Worm (Caenorhabditis elegans) whole organism, L3 larva: Measurements from ENCODE around the gene hrpf-2.

Experiments
- ZK546.5 ChIP-seq: sonication (generic microtip); optimal IDR thresholded peaks from 2 replicates; lab custom pipeline; 2017; ENCODE audit warnings: missing biosample characterization, missing genetic modification characterization
- aly-2 ChIP-seq: fragments of 150-350 bp; optimal IDR thresholded peaks from 2 replicates; lab custom pipeline; 2014; ENCODE audit warnings: missing biosample characterization, missing genetic modification characterization
- ama-1 ChIP-seq: fragments of 150-350 bp; optimal IDR thresholded peaks from 2 replicates; lab custom pipeline; 2018
- ceh-16 ChIP-seq: sonication (generic microtip); optimal IDR thresholded peaks from 2 replicates; lab custom pipeline; 2017; ENCODE audit warnings: missing biosample characterization, missing genetic modification characterization
- ceh-28 ChIP-seq: fragments of 150-350 bp; optimal IDR thresholded peaks from 2 replicates; lab custom pipeline; 2014; ENCODE audit warnings: missing biosample characterization, missing genetic modification reagents, missing genetic modification characterization
- ceh-82 ChIP-seq: fragments of 150-350 bp; optimal IDR thresholded peaks from 2 replicates; lab custom pipeline; 2014; ENCODE audit warnings: missing biosample characterization, missing genetic modification characterization
- ceh-9 ChIP-seq: sonication (generic microtip); optimal IDR thresholded peaks from 2 replicates; lab custom pipeline; 2018; ENCODE audit warnings: missing biosample characterization, missing genetic modification characterization
- egl-27 ChIP-seq: sonication (generic microtip); optimal IDR thresholded peaks from 4 replicates; lab custom pipeline; 2017; ENCODE audit warnings: missing biosample characterization, missing genetic modification reagents, missing genetic modification characterization
- egl-5 ChIP-seq: fragments of 150-350 bp; optimal IDR thresholded peaks from 2 replicates; lab custom pipeline; 2017; ENCODE audit warnings: missing biosample characterization, missing genetic modification reagents, missing genetic modification characterization, inconsistent platforms
- elt-1 ChIP-seq: fragments of 150-350 bp; optimal IDR thresholded peaks from 2 replicates; lab custom pipeline; 2014; ENCODE audit warnings: missing biosample characterization, missing genetic modification characterization
- elt-2 ChIP-seq: sonication (generic microtip); optimal IDR thresholded peaks from 2 replicates; lab custom pipeline; 2016; ENCODE audit warnings: missing genetic modification reagents, mild to moderate bottlenecking, missing genetic modification characterization, missing compliant biosample characterization
- elt-3 ChIP-seq, 3 experiments: fragments of 150-350 bp in 1 of 3; sonication (generic microtip) in 2 of 3; optimal IDR thresholded peaks; 2 replicates in 2 of 3; 4 replicates in 1 of 3; lab custom pipeline; 2014 to 2017; ENCODE audit warnings: missing biosample characterization in 3 of 3, missing genetic modification characterization in 3 of 3
- eor-1 ChIP-seq, 2 experiments: fragments of 150-350 bp; optimal IDR thresholded peaks; 2 replicates each; lab custom pipeline; 2014 to 2018; ENCODE audit warnings: missing biosample characterization in 2 of 2, missing genetic modification characterization in 2 of 2
- fkh-10 ChIP-seq: sonication (generic microtip); optimal IDR thresholded peaks from 2 replicates; lab custom pipeline; 2017; ENCODE audit warnings: missing biosample characterization, missing genetic modification reagents, missing genetic modification characterization
- fkh-2 ChIP-seq: fragments of 150-350 bp; optimal IDR thresholded peaks from 2 replicates; lab custom pipeline; 2014; ENCODE audit warnings: missing biosample characterization, missing genetic modification reagents, missing genetic modification characterization
- jun-1 ChIP-seq: fragments of 150-350 bp; optimal IDR thresholded peaks from 2 replicates; lab custom pipeline; 2014; ENCODE audit warnings: missing biosample characterization, missing genetic modification reagents, missing genetic modification characterization
- lin-15B ChIP-seq: fragments of 150-350 bp; optimal IDR thresholded peaks from 2 replicates; lab custom pipeline; 2014; ENCODE audit warnings: missing biosample characterization, missing genetic modification characterization
- lin-39 ChIP-seq: fragments of 150-350 bp; optimal IDR thresholded peaks from 2 replicates; lab custom pipeline; 2018; ENCODE audit warnings: missing biosample characterization, missing genetic modification reagents, missing genetic modification characterization
- nfya-1 ChIP-seq: sonication (generic microtip); optimal IDR thresholded peaks from 2 replicates; lab custom pipeline; 2017; ENCODE audit warnings: missing genetic modification characterization, mild to moderate bottlenecking, missing compliant biosample characterization, antibody characterized with exemption, moderate library complexity; ENCODE audit not compliant: insufficient read depth
- nhr-11 ChIP-seq: fragments of 150-350 bp; optimal IDR thresholded peaks from 2 replicates; lab custom pipeline; 2014; ENCODE audit warnings: missing biosample characterization, missing genetic modification characterization
- nhr-23 ChIP-seq: fragments of 150-350 bp; optimal IDR thresholded peaks from 2 replicates; lab custom pipeline; 2014; ENCODE audit warnings: missing biosample characterization, missing genetic modification reagents, missing genetic modification characterization
- nhr-237 ChIP-seq: fragments of 150-350 bp; optimal IDR thresholded peaks from 2 replicates; lab custom pipeline; 2014; ENCODE audit warnings: missing biosample characterization, missing genetic modification characterization
- nhr-28 ChIP-seq: fragments of 150-350 bp; optimal IDR thresholded peaks from 2 replicates; lab custom pipeline; 2014; ENCODE audit warnings: missing biosample characterization, missing genetic modification characterization
- nhr-43 ChIP-seq: sonication (generic microtip); optimal IDR thresholded peaks from 2 replicates; lab custom pipeline; 2016; ENCODE audit warnings: mild to moderate bottlenecking, missing genetic modification characterization, missing compliant biosample characterization; ENCODE audit not compliant: poor library complexity, severe bottlenecking
- nhr-67 ChIP-seq: fragments of 150-350 bp; optimal IDR thresholded peaks from 2 replicates; lab custom pipeline; 2014; ENCODE audit warnings: missing biosample characterization, missing genetic modification characterization
- nhr-76 ChIP-seq: fragments of 150-350 bp; sonication (generic microtip); optimal IDR thresholded peaks from 5 replicates; lab custom pipeline; 2014; ENCODE audit warnings: missing biosample characterization, missing genetic modification characterization
- nhr-77 ChIP-seq: fragments of 150-350 bp; optimal IDR thresholded peaks from 2 replicates; lab custom pipeline; 2014; ENCODE audit warnings: missing biosample characterization, missing genetic modification characterization
- pha-4 ChIP-seq: fragments of 150-350 bp; optimal IDR thresholded peaks from 2 replicates; lab custom pipeline; 2014; ENCODE audit warnings: missing biosample characterization, missing genetic modification reagents, missing genetic modification characterization
- pqm-1 ChIP-seq: fragments of 150-350 bp; optimal IDR thresholded peaks from 2 replicates; lab custom pipeline; 2017; ENCODE audit warnings: missing biosample characterization, missing genetic modification characterization, inconsistent platforms
- skn-1 ChIP-seq: fragments of 150-350 bp; optimal IDR thresholded peaks from 2 replicates; lab custom pipeline; 2014; ENCODE audit warnings: missing biosample characterization, missing genetic modification characterization
- snpc-4 ChIP-seq: fragments of 150-350 bp; optimal IDR thresholded peaks from 2 replicates; lab custom pipeline; 2014; ENCODE audit warnings: missing biosample characterization, missing genetic modification characterization
- tbx-2 ChIP-seq: sonication (generic microtip); optimal IDR thresholded peaks from 2 replicates; lab custom pipeline; 2016; ENCODE audit warnings: mild to moderate bottlenecking, missing genetic modification characterization, missing compliant biosample characterization
- unc-39 ChIP-seq: sonication (generic microtip); optimal IDR thresholded peaks from 4 replicates; lab custom pipeline; 2017; ENCODE audit warnings: missing biosample characterization, missing genetic modification characterization
- unc-62 ChIP-seq: fragments of 150-350 bp; sonication (generic microtip); optimal IDR thresholded peaks from 4 replicates; lab custom pipeline; 2014; ENCODE audit warnings: missing biosample characterization, missing genetic modification reagents, missing genetic modification characterization
- ztf-11 ChIP-seq: fragments of 150-350 bp; optimal IDR thresholded peaks from 2 replicates; lab custom pipeline; 2014; ENCODE audit warnings: missing biosample characterization, missing genetic modification characterization
- ztf-4 ChIP-seq: fragments of 150-350 bp; optimal IDR thresholded peaks from 2 replicates; lab custom pipeline; 2014; ENCODE audit warnings: missing biosample characterization, missing genetic modification characterization

hrpf-2 gene

ce11 chrIV:6335908-6336307 lies 40.4 kb downstream of the hrpf-2 start, which contains the start of gene mif-4:
Gene mif-4, minus strand, starts transcription at chrIV:6335994.
- TF ChIP-seq pha-4 (tag; lab: Kevin White, UChicago) (peak; percentile 65), ceh-28 (tag; lab: Kevin White, UChicago) (no peak), unc-62 (GFP tag; lab: Kevin White, UChicago) (no peak), skn-1 (no peak)
- TF ChIP-seq, all 47 proteins: peak for 1

- TF ChIP-seq nhr-237 (tag; lab: Kevin White, UChicago) (no peak), unc-39 (tag; lab: Kevin White, UChicago) (no peak), ztf-4 (tag; lab: Kevin White, UChicago) (no peak), aly-2 (tag; lab: Kevin White, UChicago) (no peak), unc-62 (GFP tag; lab: Kevin White, UChicago) (no peak), ceh-82 (tag; lab: Kevin White, UChicago) (no peak), skn-1 (no peak), nhr-67 (tag; lab: Kevin White, UChicago) (no peak), ama-1 (lab: Kevin White, UChicago) (no peak)
Observed at ce11 chrIV:6333915-6334314, 42.4 kb downstream of the hrpf-2 start, which contains the start of gene blos-2. Gene blos-2, plus strand, starts transcription at chrIV:6334215.

- TF ChIP-seq elt-2 (tag; lab: Kevin White, UChicago), result peak; percentile 81
- peak; percentile 37 for TF ChIP-seq pqm-1 (tag; lab: Kevin White, UChicago)
- TF ChIP-seq nhr-23 (tag; lab: Kevin White, UChicago), result no peak
Observed at ce11 chrIV:6330790-6331189, 45.5 kb downstream of the hrpf-2 start.

ce11 chrIV:6329339-6329738 lies 47.0 kb downstream of the hrpf-2 start, which contains the start of gene seu-1:
Gene seu-1, plus strand, starts transcription at chrIV:6329639.
- TF ChIP-seq eor-1 (tag; optimal IDR thresholded peaks at IDR 0.05; lab: Kevin White, UChicago), result no peak
- TF ChIP-seq egl-5 (tag; lab: Kevin White, UChicago), result no peak
- TF ChIP-seq nhr-77, result no peak
- TF ChIP-seq aly-2 (tag; lab: Kevin White, UChicago), result no peak
- no peak for TF ChIP-seq fkh-2 (tag; lab: Kevin White, UChicago)
- TF ChIP-seq nfya-1 (tag; lab: Kevin White, UChicago), result no peak
- TF ChIP-seq jun-1 (tag; lab: Kevin White, UChicago), result no peak

ce11 chrIV:6328198-6328597 lies 48.1 kb downstream of the hrpf-2 start:
- no peak for TF ChIP-seq elt-3 (tag; optimal IDR thresholded peaks at IDR 0.05; lab: Kevin White, UChicago)

ce11 chrIV:6327363-6328015 lies 48.8 kb downstream of the hrpf-2 start:
- TF ChIP-seq nfya-1 (tag; lab: Kevin White, UChicago), result peak; percentile 8
- peak; percentile 71 for TF ChIP-seq elt-2 (tag; lab: Kevin White, UChicago)
- TF ChIP-seq nhr-43, result no peak
- no peak for TF ChIP-seq nhr-11 (tag; lab: Kevin White, UChicago)
- TF ChIP-seq snpc-4 (tag; lab: Kevin White, UChicago), result peak; percentile 19
- TF ChIP-seq ceh-28 (tag; lab: Kevin White, UChicago), result peak; percentile 76
- no peak for TF ChIP-seq ZK546.5 (tag; lab: Kevin White, UChicago)
- TF ChIP-seq lin-39 (tag; lab: Kevin White, UChicago), result peak; percentile 53
- TF ChIP-seq skn-1, result no peak
- TF ChIP-seq nhr-77, result no peak
- TF ChIP-seq elt-1, result no peak
- TF ChIP-seq lin-15B (tag; lab: Kevin White, UChicago), result peak; percentile 53

- TF ChIP-seq tbx-2 (no peak), ceh-9 (tag; lab: Kevin White, UChicago) (no peak), unc-39 (tag; lab: Kevin White, UChicago) (no peak), skn-1 (no peak), egl-5 (tag; lab: Kevin White, UChicago) (no peak), snpc-4 (tag; lab: Kevin White, UChicago) (no peak), ztf-11 (tag; lab: Kevin White, UChicago) (no peak), ceh-82 (tag; lab: Kevin White, UChicago) (no peak), elt-1 (no peak), fkh-10 (no peak), egl-27 (tag; lab: Kevin White, UChicago) (no peak), nhr-76 (tag; lab: Kevin White, UChicago) (no peak), nhr-11 (tag; lab: Kevin White, UChicago) (no peak), aly-2 (tag; lab: Kevin White, UChicago) (no peak), nfya-1 (tag; lab: Kevin White, UChicago) (no peak), ama-1 (lab: Kevin White, UChicago) (no peak), elt-2 (tag; lab: Kevin White, UChicago) (no peak), ceh-16 (tag; lab: Kevin White, UChicago) (no peak), nhr-28 (tag; lab: Kevin White, UChicago) (no peak)
Observed at ce11 chrIV:6326448-6326847, 49.9 kb downstream of the hrpf-2 start, which contains the start of gene lsm-8. Gene lsm-8, plus strand, starts transcription at chrIV:6326526.
